Fruit fly (Drosophila melanogaster): Measurements from ENCODE around the gene H2.0.
A peak's percentile ranks its signal among the peaks of the same experiment; 100 is the strongest.

Gene H2.0

DNA sequence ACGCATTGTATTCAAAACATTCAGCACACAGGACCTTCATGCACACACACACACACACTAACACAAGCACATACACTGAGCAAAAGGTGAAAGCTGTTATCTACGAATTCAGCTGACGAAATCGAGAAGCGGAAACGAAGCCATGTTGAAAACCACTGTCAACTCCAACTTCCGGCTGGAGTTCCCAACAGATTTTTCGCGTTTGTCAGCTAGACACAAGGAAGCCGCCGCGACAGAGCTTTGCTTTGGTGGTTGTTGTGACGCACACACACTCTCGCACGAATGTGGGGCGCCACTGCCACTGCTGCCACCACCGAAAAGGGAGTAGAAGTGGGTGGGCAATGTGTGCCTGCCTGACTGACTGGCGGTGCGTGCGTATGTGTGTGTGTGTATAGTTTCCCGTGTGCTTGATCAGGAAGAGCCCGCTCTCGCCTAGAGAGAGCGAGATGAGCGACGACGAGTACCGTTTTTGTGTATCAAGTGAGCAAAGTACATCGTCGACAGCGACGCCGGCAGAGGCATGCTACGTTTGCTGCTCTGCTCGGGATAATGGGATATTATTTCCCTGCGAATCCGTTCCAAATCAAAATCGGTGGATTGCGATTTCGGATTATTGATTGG lies 21.5 kb downstream of the H2.0 start:
- TF ChIP-seq CG8478 (optimal IDR thresholded peaks at IDR 0.05) (no peak), CTCF (optimal IDR thresholded peaks at IDR 0.05) (no peak)

DNA sequence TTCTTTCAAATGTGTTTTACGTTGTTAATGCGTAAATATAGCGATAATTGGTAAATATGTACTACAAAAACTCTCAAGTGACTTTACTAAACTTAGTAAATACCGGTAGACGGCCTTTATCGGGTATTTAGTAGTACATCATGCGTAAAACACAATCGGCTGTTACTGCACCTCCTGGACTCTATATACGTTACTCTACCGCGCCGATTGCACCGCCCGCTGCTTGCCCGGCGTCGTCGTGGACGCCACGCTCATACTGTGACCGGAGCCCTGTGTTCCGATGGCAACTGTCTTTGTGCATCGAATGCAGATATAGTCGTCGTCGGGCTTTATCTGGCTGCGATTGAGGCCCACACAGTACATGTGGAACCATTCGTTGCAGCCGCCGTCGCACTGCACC lies 28.8 kb downstream of the H2.0 start:
- TF ChIP-seq CG8478 (optimal IDR thresholded peaks at IDR 0.05) (no peak), CTCF (optimal IDR thresholded peaks at IDR 0.05) (no peak)

DNA sequence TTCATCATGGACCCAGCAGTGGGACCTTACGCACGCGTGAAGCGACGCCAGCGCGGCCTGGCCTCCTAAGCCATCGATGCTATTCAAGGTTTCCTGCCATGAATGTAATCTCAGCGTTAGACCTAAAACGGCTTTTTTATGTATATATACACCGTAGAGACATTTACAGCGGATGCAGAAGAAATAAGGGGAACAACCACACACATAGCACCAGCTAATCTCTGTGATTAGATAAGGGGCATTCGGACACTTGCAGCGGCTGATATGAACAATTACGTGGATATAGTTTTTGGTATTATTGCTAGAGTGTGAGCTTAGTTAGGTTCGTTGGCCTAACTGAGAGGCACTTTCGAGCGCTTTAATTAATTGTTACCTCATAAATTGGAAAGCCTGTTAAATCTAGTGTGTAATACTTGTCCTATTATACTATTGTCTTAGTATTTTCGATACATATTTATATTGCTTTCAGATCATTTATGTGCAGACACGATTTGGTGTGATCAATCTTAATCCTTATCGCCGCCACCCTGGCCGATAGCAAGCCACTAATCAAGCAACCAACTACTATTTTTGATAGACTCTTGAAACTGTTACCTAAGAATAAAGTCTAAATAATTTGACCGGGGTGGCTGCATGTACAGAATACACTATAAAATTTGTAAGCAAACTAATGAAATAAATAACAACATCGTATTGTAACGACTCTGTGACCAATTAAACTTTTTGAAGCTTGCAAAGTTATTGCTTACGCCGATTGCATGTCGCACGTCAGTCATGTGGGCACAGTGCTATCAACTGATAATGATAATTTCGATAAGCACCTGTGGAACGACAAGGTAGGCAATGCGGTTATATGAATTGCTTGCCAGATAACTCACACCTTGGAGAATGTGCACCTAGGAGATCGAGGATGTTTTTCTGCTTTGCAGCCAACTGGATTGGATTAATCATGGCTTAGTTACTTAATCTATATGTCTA lies 30.8 kb downstream of the H2.0 start:
- TF ChIP-seq CTCF (optimal IDR thresholded peaks at IDR 0.05) = no peak
- no peak for TF ChIP-seq CG8478 (optimal IDR thresholded peaks at IDR 0.05)

DNA sequence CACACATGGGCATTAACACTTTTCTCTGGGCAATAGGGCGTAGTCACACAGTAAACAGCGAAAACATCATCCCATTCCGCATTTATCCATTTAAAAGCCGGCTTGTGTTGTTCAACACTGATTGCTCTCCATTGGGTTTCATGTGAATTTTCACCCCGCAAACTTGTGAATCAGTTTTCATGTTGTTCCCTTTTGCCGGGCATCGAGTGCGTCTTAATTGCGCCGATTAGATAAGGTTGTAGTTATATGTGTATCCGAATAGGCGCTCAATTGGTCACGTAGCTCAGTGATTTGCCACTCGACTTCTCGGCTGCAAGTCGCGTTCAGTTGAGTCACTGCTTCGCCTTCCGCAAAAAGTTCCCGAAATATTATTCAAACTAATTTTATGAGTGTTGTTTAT lies 32.3 kb downstream of the H2.0 start:
- TF ChIP-seq CTCF (optimal IDR thresholded peaks at IDR 0.05) (no peak), CG8478 (optimal IDR thresholded peaks at IDR 0.05) (no peak)

DNA sequence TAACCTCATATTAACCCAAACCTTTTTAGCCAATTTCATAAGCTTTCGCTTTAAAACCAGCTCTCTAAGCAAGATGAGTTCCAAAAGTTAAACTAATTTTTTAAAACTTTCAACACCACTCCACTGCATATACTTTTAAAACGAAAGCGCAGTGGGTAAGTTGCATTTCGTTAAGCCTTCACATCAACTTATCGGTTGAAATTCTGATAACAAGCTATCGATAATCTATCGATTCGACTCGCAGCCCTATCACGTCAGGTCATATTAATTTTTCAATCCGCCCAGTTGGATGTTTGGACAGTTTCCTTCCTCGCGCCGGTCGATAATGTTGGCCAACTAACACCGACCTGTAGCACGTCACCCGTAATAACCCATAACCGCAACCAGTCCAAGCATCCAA lies 33.1 kb downstream of the H2.0 start, which contains the start of gene ifc:
Gene ifc, plus strand, starts transcription at position 255 of the 400 bp plus-strand sequence.
- TF ChIP-seq CG8478 (optimal IDR thresholded peaks at IDR 0.05) (no peak), CTCF (optimal IDR thresholded peaks at IDR 0.05) (peak; percentile 28 to 48)

DNA sequence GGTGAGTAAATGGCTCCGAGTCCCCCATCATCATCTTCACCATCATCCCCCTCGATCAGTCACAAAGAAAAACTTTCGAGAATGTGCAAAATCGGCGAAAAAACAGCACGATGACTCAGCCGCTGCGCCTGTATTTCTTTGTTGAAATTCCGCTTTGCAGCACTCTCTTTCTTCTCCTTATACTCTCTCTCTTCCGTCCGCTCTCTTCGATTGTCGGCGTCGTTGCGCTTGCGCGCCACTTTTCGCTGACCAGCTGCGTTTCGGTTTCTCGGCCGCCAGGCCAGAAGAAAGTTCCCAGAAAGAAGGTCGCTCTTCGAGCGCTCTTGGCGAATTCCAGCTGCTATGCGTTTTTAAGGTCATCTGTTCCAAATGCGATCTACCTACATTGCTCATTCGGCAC lies 36.0 kb downstream of the H2.0 start:
- TF ChIP-seq CTCF (optimal IDR thresholded peaks at IDR 0.05) (no peak), CG8478 (optimal IDR thresholded peaks at IDR 0.05) (no peak)

DNA sequence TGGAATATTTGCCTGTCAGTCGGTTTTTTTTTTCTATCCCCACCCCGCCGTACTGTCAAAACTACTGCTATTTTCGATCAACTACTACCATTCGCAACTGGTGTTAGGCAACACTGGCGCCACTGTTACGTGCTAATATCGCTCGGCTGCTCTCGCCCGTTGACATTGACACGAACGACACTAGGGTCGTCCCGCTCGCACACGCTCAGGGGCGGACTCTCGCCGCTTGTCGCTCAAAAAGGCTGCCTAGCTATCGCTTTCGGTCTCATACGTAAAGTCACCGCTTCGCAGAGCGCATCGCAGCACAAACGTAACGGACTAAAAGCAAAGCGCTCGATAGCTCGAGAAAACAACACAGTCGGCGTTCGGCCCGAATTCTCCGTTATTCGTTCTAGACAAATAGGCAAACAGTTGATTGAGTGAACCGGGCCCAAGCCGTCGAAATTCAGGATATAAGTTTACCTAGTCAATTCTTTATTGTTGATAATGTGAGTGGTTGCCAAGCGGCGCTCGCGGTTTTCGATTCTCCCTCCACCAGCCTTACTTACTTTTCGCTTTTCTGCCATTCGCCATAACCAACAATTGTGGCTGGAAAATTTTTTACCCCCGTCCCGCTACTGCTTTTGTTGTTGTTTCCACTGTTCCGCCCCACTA lies 36.7 kb downstream of the H2.0 start:
- no peak for TF ChIP-seq CG8478 (optimal IDR thresholded peaks at IDR 0.05)
- TF ChIP-seq CTCF (optimal IDR thresholded peaks at IDR 0.05) = peak; percentile 17 to 70

DNA sequence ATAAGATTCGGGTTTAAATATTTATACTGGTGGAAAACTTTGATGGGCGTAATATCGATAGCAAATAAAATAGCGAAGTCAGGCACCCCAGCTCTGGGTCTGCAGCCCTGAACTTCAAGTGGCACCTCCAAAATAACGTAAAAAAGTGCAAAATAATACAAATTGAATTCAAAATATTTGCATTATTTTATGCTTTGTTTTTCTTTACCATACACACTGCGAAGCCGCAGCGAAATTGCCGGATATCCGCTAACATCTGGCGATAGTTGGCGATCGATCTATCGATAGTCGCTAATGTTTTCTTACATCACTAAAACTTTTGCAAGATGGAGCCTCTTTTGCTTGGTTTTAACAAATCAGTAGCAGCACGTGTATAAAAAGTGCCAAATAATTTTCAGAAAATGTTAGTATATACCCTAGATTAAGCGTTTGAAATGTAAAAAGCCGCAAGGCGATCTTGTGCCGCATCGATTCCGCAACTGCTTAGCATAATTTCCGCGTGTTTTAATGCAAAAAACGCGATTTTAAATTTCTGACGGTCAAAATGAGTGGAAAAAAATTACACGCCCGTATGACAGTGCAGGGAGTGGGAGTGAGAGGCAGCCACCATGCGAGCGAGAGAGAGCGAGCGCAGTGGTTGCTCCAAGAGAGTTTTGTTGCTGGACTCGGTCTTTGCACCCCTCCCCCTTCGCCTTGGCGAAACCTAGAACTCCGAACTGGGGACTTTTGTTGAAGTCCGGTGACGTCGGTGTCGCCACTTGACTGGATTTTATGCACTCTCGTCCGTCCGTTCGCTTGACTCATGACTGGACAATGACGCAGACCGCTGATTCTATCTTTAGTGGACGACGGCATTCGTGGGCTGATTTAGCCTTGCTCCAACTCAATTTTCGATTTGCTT lies 37.5 kb downstream of the H2.0 start, which contains the start of gene eIF4A:
Gene eIF4A, plus strand, starts transcription at position 332 of the 901 bp plus-strand sequence.
- TF ChIP-seq CG8478 (optimal IDR thresholded peaks at IDR 0.05) (no peak), CTCF (optimal IDR thresholded peaks at IDR 0.05) (no peak)

DNA sequence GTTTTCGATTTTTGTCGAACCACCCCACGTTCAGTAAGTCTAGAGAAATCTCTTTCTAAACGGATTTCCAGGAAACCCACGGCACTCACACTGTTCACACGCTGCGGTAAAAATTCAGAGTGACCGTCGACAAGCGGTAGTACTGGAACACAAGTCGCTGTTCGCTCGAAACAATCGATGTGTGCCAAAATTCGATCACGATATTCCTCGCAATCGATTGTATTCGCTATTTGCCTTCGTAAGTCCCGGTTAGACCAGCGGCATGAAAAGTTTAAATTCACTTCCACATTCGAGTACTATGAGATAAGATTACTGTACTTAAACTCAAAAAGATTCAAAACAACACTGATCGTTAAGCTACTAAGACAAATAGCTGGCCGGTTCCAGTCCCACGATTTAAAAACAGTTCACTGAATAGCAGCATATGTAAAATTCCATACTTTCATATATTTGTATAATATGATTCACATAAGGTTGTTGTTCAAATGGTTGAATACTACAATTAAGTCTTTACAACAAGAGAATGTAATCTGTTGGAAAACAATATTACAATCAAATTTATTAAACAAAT lies 38.3 kb downstream of the H2.0 start, which contains the start of gene chic:
Gene chic, minus strand, starts transcription at position 157 of the 571 bp plus-strand sequence.
- TF ChIP-seq CG8478 (optimal IDR thresholded peaks at IDR 0.05) (no peak), CTCF (optimal IDR thresholded peaks at IDR 0.05) (peak in 1 of 2 experiments; percentile 11)

DNA sequence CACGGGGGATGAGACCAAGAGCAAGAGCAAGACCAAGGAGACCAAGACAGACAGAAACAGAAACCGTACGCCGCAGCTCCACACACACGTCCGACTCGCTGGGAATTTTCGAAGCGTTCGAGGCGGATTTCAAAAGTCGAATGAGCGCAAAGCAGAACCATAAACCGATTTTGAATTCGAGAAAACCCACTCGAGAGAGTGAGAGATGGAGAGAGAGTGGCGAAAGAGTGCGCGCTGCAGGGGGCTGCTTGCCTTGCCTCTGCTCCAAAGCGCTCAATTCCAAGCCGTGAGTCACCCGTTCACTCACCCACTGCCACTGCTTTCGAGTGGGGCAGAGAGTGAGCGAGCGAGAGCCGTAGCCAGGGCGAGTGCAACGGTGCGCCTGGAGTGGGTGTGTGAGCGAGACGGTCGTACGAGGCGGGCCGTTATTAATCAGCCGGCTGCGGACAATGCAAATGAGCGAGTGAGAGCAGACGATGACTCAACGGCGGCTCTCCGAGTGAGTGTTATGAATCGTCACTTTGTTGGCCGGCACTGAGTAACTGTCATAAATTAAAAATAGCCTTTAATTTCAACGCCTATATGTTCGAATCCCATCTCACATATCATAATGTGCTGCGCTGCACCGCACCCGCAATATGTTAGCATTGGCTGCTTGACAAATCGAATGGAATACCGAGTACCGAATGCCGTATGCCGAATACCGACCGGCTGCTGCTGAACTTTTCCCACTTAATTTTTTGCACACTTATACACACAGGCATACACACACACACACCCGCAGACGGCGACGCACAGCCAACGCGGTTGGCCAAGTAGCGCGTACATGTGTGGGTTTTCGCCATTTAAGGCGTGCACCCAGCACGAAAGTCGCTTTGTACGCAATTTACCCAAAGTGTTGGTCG lies 39.0 kb downstream of the H2.0 start:
- TF ChIP-seq CG8478 (optimal IDR thresholded peaks at IDR 0.05) (no peak), CTCF (optimal IDR thresholded peaks at IDR 0.05) (no peak)

DNA sequence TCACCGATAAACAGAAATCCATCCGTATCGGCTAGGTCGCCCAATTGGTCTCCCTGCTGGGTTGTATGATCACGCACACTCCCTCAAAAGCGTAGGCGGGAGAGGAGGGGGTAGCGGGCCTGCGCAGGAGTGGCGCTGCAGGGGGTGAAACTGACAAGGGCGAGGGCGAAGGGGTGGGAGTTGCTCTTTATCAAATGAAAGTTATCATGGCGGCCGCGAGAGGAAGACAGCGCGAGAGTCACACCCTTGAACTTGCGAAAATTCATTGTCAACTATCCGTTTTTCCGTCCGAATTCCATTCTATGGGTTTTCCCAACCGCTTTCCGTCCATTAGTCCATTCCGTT lies 40.2 kb downstream of the H2.0 start:
- TF ChIP-seq CG8478 (optimal IDR thresholded peaks at IDR 0.05) = no peak
- TF ChIP-seq CTCF (optimal IDR thresholded peaks at IDR 0.05) = no peak

DNA sequence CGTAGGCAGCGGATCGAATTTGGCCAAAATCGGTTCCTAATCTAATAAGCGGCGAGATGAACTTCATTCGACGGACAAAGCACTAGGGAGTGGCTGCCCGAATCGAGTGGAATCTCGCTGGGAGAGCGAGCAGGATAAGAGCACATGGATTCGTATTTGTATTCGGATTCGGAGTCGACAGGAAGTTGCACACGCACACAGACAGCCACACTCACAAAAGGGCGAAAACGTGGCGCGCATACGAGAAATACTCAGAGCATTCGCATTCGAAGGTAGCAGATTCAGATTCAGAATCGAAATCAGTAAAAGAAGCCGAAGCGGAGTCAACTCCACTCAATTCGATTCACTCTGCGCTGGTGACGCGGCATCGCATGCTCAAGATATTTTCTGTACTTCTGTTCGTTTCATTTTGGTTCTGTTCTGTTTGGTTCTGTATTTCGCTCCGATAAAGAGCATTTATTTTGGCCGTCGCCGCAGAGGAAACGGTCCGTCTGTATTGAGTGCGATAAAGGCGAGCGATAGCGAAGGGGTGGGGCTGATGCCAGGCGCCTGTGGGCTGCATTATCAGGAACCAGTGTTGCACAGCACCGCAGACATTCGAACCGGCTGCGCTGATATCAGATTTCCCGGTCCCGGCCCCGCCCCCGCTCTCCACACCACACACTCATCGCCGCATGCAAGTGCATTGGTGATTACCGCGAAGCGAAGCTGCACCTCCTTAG lies 40.7 kb downstream of the H2.0 start:
- no peak for TF ChIP-seq CTCF (optimal IDR thresholded peaks at IDR 0.05)
- TF ChIP-seq CG8478 (optimal IDR thresholded peaks at IDR 0.05) = no peak

DNA sequence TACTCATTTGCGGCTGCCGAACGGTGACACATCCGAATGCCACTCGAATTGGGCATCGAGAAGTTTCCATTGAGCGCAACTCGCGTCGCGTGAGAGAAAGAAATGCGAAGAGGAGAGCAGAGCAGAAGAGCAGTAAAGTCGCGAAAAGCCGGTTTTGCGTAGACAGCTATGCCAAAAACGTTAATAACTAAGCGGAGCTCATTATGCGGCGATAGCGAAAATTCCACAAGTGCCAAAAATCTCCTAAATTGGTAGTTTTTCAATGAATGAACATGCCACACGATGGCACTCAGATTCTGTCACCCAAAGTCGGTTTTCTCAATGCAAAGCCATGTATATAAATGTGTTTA lies 41.5 kb downstream of the H2.0 start:
- no peak for TF ChIP-seq CTCF (optimal IDR thresholded peaks at IDR 0.05)
- TF ChIP-seq CG8478 (optimal IDR thresholded peaks at IDR 0.05) = no peak

All from S2 (cell line).